Worm (Caenorhabditis elegans): ENCODE data around the gene Y43H11AL.1.
A peak's percentile ranks its signal among the peaks of the same experiment; 100 is the strongest.

- TF ChIP-seq snpc-4 (tag; optimal IDR thresholded peaks at IDR 0.05): no peak
- TF ChIP-seq nhr-25 (tag; optimal IDR thresholded peaks at IDR 0.05): no peak
- TF ChIP-seq skn-1 (tag; optimal IDR thresholded peaks at IDR 0.05): peak; percentile 88
- no peak for TF ChIP-seq blmp-1 (tag; optimal IDR thresholded peaks at IDR 0.05; ENCODE audit: insufficient read depth)
- TF ChIP-seq R02D3.7 (tag; optimal IDR thresholded peaks at IDR 0.05): no peak
- TF ChIP-seq nhr-237 (tag; optimal IDR thresholded peaks at IDR 0.05): no peak
- no peak for TF ChIP-seq sma-3 (GFP tag; optimal IDR thresholded peaks at IDR 0.05)
Measured at ce11 chrII:240043-240442, 7.5 kb upstream of the Y43H11AL.1 start.
